Fruit fly (Drosophila melanogaster) whole organism, embryonic: ENCODE results near the gene CG3368.

ENCODE experiments used
- Asciz ChIP-seq: fragments of 200-800 bp; sonication (Bioruptor generic); optimal IDR thresholded peaks from 2 replicates; lab custom pipeline; 2017; ENCODE audit warnings: missing biosample characterization, mild to moderate bottlenecking, missing genetic modification characterization, missing genetic modification reagents
- CG10979 ChIP-seq: fragments of 200-800 bp; sonication (Bioruptor generic); optimal IDR thresholded peaks from 2 replicates; lab custom pipeline; 2018; ENCODE audit warnings: missing biosample characterization, mild to moderate bottlenecking, missing genetic modification characterization, moderate library complexity
- CG11504 ChIP-seq: fragments of 200-800 bp; sonication (Bioruptor generic); optimal IDR thresholded peaks from 3 replicates; lab custom pipeline; 2019; ENCODE audit warnings: missing biosample characterization, mild to moderate bottlenecking, missing genetic modification characterization, moderate library complexity
- CG12659 ChIP-seq: fragments of 200-800 bp; sonication (Bioruptor generic); optimal IDR thresholded peaks from 3 replicates; lab custom pipeline; 2017; ENCODE audit warnings: mild to moderate bottlenecking, missing biosample characterization, missing genetic modification reagents, missing genetic modification characterization
- CG13894 ChIP-seq: fragments of 200-800 bp; sonication (Bioruptor generic); optimal IDR thresholded peaks from 3 replicates; lab custom pipeline; 2018; ENCODE audit warnings: missing biosample characterization, mild to moderate bottlenecking, missing genetic modification characterization, moderate library complexity
- CG14014 ChIP-seq: fragments of 200-800 bp; sonication (Bioruptor generic); IDR thresholded peaks from 2 replicates; pipeline ENCODE4 v1.3.6; 2022; ENCODE audit warnings: missing biosample characterization, missing genetic modification characterization
- CG14710 ChIP-seq: fragments of 200-800 bp; sonication (Bioruptor generic); optimal IDR thresholded peaks from 3 replicates; lab custom pipeline; 2019; ENCODE audit warnings: missing biosample characterization, mild to moderate bottlenecking, missing genetic modification characterization, moderate library complexity
- CG16779 ChIP-seq: fragments of 200-800 bp; sonication (Bioruptor generic); IDR thresholded peaks from 2 replicates; pipeline ENCODE4 v1.3.6; 2022; ENCODE audit warnings: missing biosample characterization, missing genetic modification characterization
- CG16815 ChIP-seq: fragments of 200-800 bp; sonication (Bioruptor generic); optimal IDR thresholded peaks from 3 replicates; lab custom pipeline; 2017; ENCODE audit warnings: missing biosample characterization, mild to moderate bottlenecking, missing genetic modification characterization
- CG1792 ChIP-seq: fragments of 200-800 bp; sonication (Bioruptor generic); optimal IDR thresholded peaks from 2 replicates; lab custom pipeline; 2016; ENCODE audit warnings: missing biosample characterization, missing genetic modification characterization
- CG18599 ChIP-seq: fragments of 200-800 bp; sonication (Bioruptor generic); optimal IDR thresholded peaks from 3 replicates; lab custom pipeline; 2017; ENCODE audit warnings: missing biosample characterization, missing genetic modification characterization, mild to moderate bottlenecking, moderate library complexity, missing genetic modification reagents
- CG18764 ChIP-seq: fragments of 200-800 bp; sonication (Bioruptor generic); optimal IDR thresholded peaks from 3 replicates; lab custom pipeline; 2016; ENCODE audit warnings: missing biosample characterization, missing genetic modification characterization
- CG32772 ChIP-seq: fragments of 200-800 bp; sonication (Bioruptor generic); IDR thresholded peaks from 2 replicates; pipeline ENCODE4 v1.3.6; 2022; ENCODE audit warnings: missing biosample characterization, missing genetic modification characterization
- CG33557 ChIP-seq: fragments of 200-800 bp; sonication (Bioruptor generic); optimal IDR thresholded peaks from 2 replicates; lab custom pipeline; 2019; ENCODE audit warnings: missing biosample characterization, mild to moderate bottlenecking, missing genetic modification characterization, moderate library complexity
- CG4328 ChIP-seq: fragments of 200-800 bp; sonication (Bioruptor generic); optimal IDR thresholded peaks from 3 replicates; lab custom pipeline; 2017; ENCODE audit warnings: missing biosample characterization, missing genetic modification reagents, missing genetic modification characterization
- CG4820 ChIP-seq: fragments of 200-800 bp; sonication (Bioruptor generic); optimal IDR thresholded peaks from 3 replicates; lab custom pipeline; 2016; ENCODE audit warnings: missing biosample characterization, missing genetic modification characterization
- CG7963 ChIP-seq: fragments of 200-800 bp; sonication (Bioruptor generic); IDR thresholded peaks from 3 replicates; pipeline ENCODE4 v1.3.6; 2022; ENCODE audit warnings: missing biosample characterization, missing genetic modification characterization; ENCODE audit not compliant: partially characterized antibody
- CG9609 ChIP-seq: fragments of 200-800 bp; sonication (Bioruptor generic); optimal IDR thresholded peaks from 3 replicates; lab custom pipeline; 2016; ENCODE audit warnings: missing biosample characterization, missing genetic modification characterization
- E2f1 ChIP-seq: fragments of 200-800 bp; sonication (Bioruptor generic); IDR thresholded peaks from 2 replicates; pipeline ENCODE4 v1.3.6; 2022; ENCODE audit warnings: missing biosample characterization, missing genetic modification characterization
- Lim3 ChIP-seq: fragments of 200-800 bp; sonication (Bioruptor generic); IDR thresholded peaks from 2 replicates; pipeline ENCODE4 v1.3.6; 2022; ENCODE audit warnings: missing biosample characterization, missing genetic modification characterization
- NFAT ChIP-seq: fragments of 200-800 bp; sonication (Bioruptor generic); IDR thresholded peaks from 2 replicates; pipeline ENCODE4 v1.3.6; 2022; ENCODE audit warnings: missing biosample characterization, missing genetic modification characterization
- Neu2 ChIP-seq: fragments of 200-800 bp; sonication (Bioruptor generic); optimal IDR thresholded peaks from 3 replicates; lab custom pipeline; 2016; ENCODE audit warnings: missing biosample characterization, missing genetic modification characterization, borderline replicate concordance
- Ravus ChIP-seq: fragments of 200-800 bp; sonication (Bioruptor generic); IDR thresholded peaks from 2 replicates; pipeline ENCODE4 v1.3.6; 2022; ENCODE audit warnings: missing biosample characterization, missing genetic modification characterization
- Taf1 ChIP-seq: fragments of 200-800 bp; sonication (Bioruptor generic); IDR thresholded peaks from 2 replicates; pipeline ENCODE4 v1.3.6; 2022; ENCODE audit warnings: missing biosample characterization, missing genetic modification characterization
- br ChIP-seq: fragments of >200 bp; optimal IDR thresholded peaks from 2 replicates; lab custom pipeline; 2017
- dpn ChIP-seq, 2 experiments: fragments of 200-800 bp; sonication (Bioruptor generic); optimal IDR thresholded peaks; 3 replicates each; lab custom pipeline; 2016; ENCODE audit warnings: missing biosample characterization in 2 of 2, missing genetic modification characterization in 2 of 2
- gro ChIP-seq: fragments of 200-800 bp; sonication (Bioruptor generic); optimal IDR thresholded peaks from 2 replicates; lab custom pipeline; 2016; ENCODE audit warnings: missing biosample characterization, missing genetic modification characterization
- inv ChIP-seq: fragments of 200-800 bp; sonication (Bioruptor generic); IDR thresholded peaks from 2 replicates; pipeline ENCODE4 v1.3.6; 2022; ENCODE audit warnings: missing biosample characterization, missing genetic modification characterization; ENCODE audit not compliant: partially characterized antibody
- jigr1 ChIP-seq: fragments of 200-800 bp; sonication (Bioruptor generic); IDR thresholded peaks from 3 replicates; pipeline ENCODE4 v1.3.6; 2022; ENCODE audit warnings: missing biosample characterization, missing genetic modification characterization
- kay ChIP-seq: fragments of 200-800 bp; sonication (Bioruptor generic); optimal IDR thresholded peaks from 2 replicates; lab custom pipeline; 2016; ENCODE audit warnings: missing biosample characterization, missing genetic modification characterization
- klu ChIP-seq: fragments of 200-800 bp; sonication (Bioruptor generic); IDR thresholded peaks from 2 replicates; pipeline ENCODE4 v1.3.6; 2022; ENCODE audit warnings: missing biosample characterization, missing genetic modification characterization
- knrl ChIP-seq: fragments of 200-800 bp; sonication (Bioruptor generic); IDR thresholded peaks from 3 replicates; pipeline ENCODE4 v1.3.6; 2022; ENCODE audit warnings: missing biosample characterization, missing genetic modification characterization; ENCODE audit not compliant: partially characterized antibody
- lilli ChIP-seq: fragments of 200-800 bp; sonication (Bioruptor generic); optimal IDR thresholded peaks from 3 replicates; lab custom pipeline; 2016; ENCODE audit warnings: missing biosample characterization, missing genetic modification characterization
- lmd ChIP-seq: fragments of 200-800 bp; sonication (Bioruptor generic); IDR thresholded peaks from 2 replicates; pipeline ENCODE4 v1.3.6; 2022; ENCODE audit warnings: missing biosample characterization, missing genetic modification characterization
- lola ChIP-seq, 3 experiments: fragments of >200 bp in 2 of 3; fragments of 200-800 bp in 1 of 3; sonication (Bioruptor generic) in 1 of 3; optimal IDR thresholded peaks; 2 replicates each; lab custom pipeline; 2017 to 2019; ENCODE audit warnings: missing biosample characterization in 3 of 3, missing genetic modification characterization in 3 of 3, mild to moderate bottlenecking in 1 of 3, moderate library complexity in 1 of 3
- nmo ChIP-seq: fragments of 200-800 bp; sonication (Bioruptor generic); optimal IDR thresholded peaks from 2 replicates; lab custom pipeline; 2018; ENCODE audit warnings: missing biosample characterization, mild to moderate bottlenecking, missing genetic modification characterization, moderate library complexity
- pan ChIP-seq, 4 experiments: fragments of >200 bp in 3 of 4; fragments of 200-800 bp in 1 of 4; sonication (Bioruptor generic) in 1 of 4; optimal IDR thresholded peaks in 3 of 4; IDR thresholded peaks in 1 of 4; 2 replicates each; pipeline versions ENCODE4 v1.3.6 to Lab custom; 2017 to 2022; ENCODE audit warnings: missing biosample characterization in 2 of 4, missing genetic modification characterization in 2 of 4, mixed read lengths in 1 of 4
- phol ChIP-seq: fragments of 200-800 bp; sonication (Bioruptor generic); optimal IDR thresholded peaks from 3 replicates; lab custom pipeline; 2018; ENCODE audit warnings: missing biosample characterization, mild to moderate bottlenecking, missing genetic modification characterization, moderate library complexity
- pros ChIP-seq: fragments of 200-800 bp; sonication (Bioruptor generic); optimal IDR thresholded peaks from 3 replicates; lab custom pipeline; 2019; ENCODE audit warnings: missing biosample characterization, mild to moderate bottlenecking, missing genetic modification characterization, moderate library complexity
- sd ChIP-seq: fragments of 200-800 bp; sonication (Bioruptor generic); optimal IDR thresholded peaks from 3 replicates; lab custom pipeline; 2018; ENCODE audit warnings: missing biosample characterization, mild to moderate bottlenecking, missing genetic modification characterization, moderate library complexity
- sima ChIP-seq: fragments of 200-800 bp; sonication (Bioruptor generic); optimal IDR thresholded peaks from 2 replicates; lab custom pipeline; 2016; ENCODE audit warnings: missing biosample characterization, missing genetic modification characterization
- slou ChIP-seq: fragments of 200-800 bp; sonication (Bioruptor generic); optimal IDR thresholded peaks from 3 replicates; lab custom pipeline; 2016; ENCODE audit warnings: missing biosample characterization, missing genetic modification characterization
- sr ChIP-seq: fragments of 200-800 bp; sonication (Bioruptor generic); IDR thresholded peaks from 3 replicates; pipeline ENCODE4 v1.3.6; 2022; ENCODE audit warnings: missing biosample characterization, missing genetic modification characterization
- stc ChIP-seq: fragments of 200-800 bp; sonication (Bioruptor generic); IDR thresholded peaks from 2 replicates; pipeline ENCODE4 v1.3.6; 2022; ENCODE audit warnings: missing biosample characterization, missing genetic modification characterization
- tio ChIP-seq: fragments of 200-800 bp; sonication (Bioruptor generic); optimal IDR thresholded peaks from 2 replicates; lab custom pipeline; 2017; ENCODE audit warnings: missing biosample characterization, missing genetic modification characterization, inconsistent platforms
- usp ChIP-seq: fragments of >200 bp; optimal IDR thresholded peaks from 2 replicates; lab custom pipeline; 2017; ENCODE audit warnings: missing biosample characterization, missing genetic modification characterization
- zf30C ChIP-seq: fragments of 200-800 bp; sonication (Bioruptor generic); optimal IDR thresholded peaks from 3 replicates; lab custom pipeline; 2018; ENCODE audit warnings: missing biosample characterization, mild to moderate bottlenecking, missing genetic modification characterization

The CG3368 gene

DNA sequence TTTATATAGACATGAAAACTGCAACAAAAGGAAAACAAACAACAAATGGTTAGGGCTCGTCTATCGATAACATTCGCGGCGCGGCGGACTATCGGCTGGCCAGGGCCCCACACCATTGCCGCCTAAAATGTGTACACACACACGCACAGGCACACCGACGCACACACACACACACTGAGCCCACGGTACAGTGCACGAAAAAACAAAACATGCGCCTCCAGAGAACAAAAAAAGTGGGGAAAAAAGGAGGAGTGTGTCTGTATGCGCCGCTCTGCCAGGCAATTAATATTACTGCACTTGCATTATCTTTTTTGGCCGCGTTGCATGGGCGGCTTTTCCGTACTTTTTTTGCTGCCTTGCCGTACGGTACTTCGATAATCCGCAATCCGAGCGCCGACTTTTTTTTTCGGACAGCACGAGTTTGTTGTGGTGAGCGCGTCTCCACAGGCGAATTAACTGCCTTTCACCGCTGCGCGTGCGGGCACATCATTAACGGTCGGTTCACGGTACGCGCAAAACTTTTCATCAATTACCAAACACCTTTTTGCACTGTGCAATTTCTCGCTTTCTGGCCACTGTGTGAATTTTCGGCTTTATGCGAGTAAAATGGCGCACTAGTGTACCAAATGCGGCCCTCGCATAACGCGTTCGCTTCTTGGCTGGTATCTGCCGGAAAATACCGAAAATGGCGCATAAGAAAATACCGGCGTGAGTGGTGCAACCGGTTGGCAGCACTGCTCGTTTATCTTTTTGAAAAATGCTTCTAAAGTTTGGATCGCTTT is 20.0 kb upstream of the CG3368 start, which contains the start of gene woc (continued):
- TF ChIP-seq nmo (GFP tag; lab: Kevin White, UChicago) (peak; percentile 48), klu (no peak), zf30C (peak; percentile 90), CG14014 (GFP tag; lab: Robert Waterston, UW) (peak; percentile 45; the same call in 1 of the 2 replicates), usp (GFP tag; lab: Kevin White, UChicago) (no peak), tio (GFP tag; lab: Kevin White, UChicago) (no peak), knrl (GFP tag; lab: Robert Waterston, UW) (peak; percentile 67; the same call in 2 of the 3 replicates), sr (GFP tag; lab: Robert Waterston, UW) (peak; percentile 59; the same call in 1 of the 3 replicates), CG18599 (GFP tag; lab: Kevin White, UChicago) (peak; percentile 66), br (lab: Kevin White, UChicago) (no peak), CG10979 (tag; lab: Kevin White, UChicago) (peak; percentile 30), Asciz (GFP tag; lab: Kevin White, UChicago) (no peak), CG32772 (GFP tag; lab: Robert Waterston, UW) (peak; percentile 68), CG16815 (GFP tag; lab: Kevin White, UChicago) (peak; percentile 51), Lim3 (no peak), gro (GFP tag; lab: Kevin White, UChicago) (no peak), lilli (GFP tag; lab: Kevin White, UChicago) (peak; percentile 79), NFAT (GFP tag; lab: Robert Waterston, UW) (peak; percentile 55; the same call in 1 of the 2 replicates), CG12659 (GFP tag; lab: Kevin White, UChicago) (peak; percentile 78), kay (GFP tag; lab: Kevin White, UChicago) (no peak), E2f1 (GFP tag; lab: Robert Waterston, UW) (peak; percentile 94), sima (GFP tag; lab: Kevin White, UChicago) (no peak), Ravus (GFP tag; lab: Robert Waterston, UW) (peak; percentile 4; the same call in 1 of the 2 replicates), CG4820 (GFP tag; lab: Kevin White, UChicago) (no peak), Taf1 (GFP tag; lab: Robert Waterston, UW) (peak; percentile 18; the same call in 1 of the 2 replicates), CG13894 (tag; lab: Kevin White, UChicago) (no peak), dpn (GFP tag; optimal IDR thresholded peaks at IDR 0.05; lab: Kevin White, UChicago) (peak; percentile 41 to 54), lola (GFP tag; optimal IDR thresholded peaks at IDR 0.05; lab: Kevin White, UChicago) (peak in 1 of 3 experiments; percentile 5), sd (tag; lab: Kevin White, UChicago) (no peak), stc (GFP tag; lab: Robert Waterston, UW) (peak; percentile 51; the same call in 1 of the 2 replicates), CG9609 (peak; percentile 43), Neu2 (GFP tag; lab: Kevin White, UChicago) (no peak), CG11504 (no peak), jigr1 (GFP tag; lab: Robert Waterston, UW) (no peak), inv (GFP tag; lab: Robert Waterston, UW) (peak; percentile 49), pros (GFP tag; lab: Kevin White, UChicago) (no peak), CG4328 (GFP tag; lab: Kevin White, UChicago) (no peak), CG14710 (peak; percentile 75), CG16779 (GFP tag; lab: Robert Waterston, UW) (no peak), CG7963 (GFP tag; lab: Robert Waterston, UW) (peak; percentile 82), CG1792 (GFP tag; lab: Kevin White, UChicago) (peak; percentile 5), CG18764 (GFP tag; lab: Kevin White, UChicago) (no peak), slou (GFP tag; lab: Kevin White, UChicago) (no peak), phol (tag; lab: Kevin White, UChicago) (peak; percentile 97), pan (optimal IDR thresholded peaks at IDR 0.05; lab: Kevin White, UChicago) (no peak), pan (GFP tag; optimal IDR thresholded peaks at IDR 0.05 in 1 of 2, IDR thresholded peaks at IDR 0.05 in 1 of 2) (no peak), lmd (GFP tag; lab: Robert Waterston, UW) (peak; percentile 44; the same call in 1 of the 2 replicates), CG33557 (GFP tag; lab: Kevin White, UChicago) (no peak)
